Fruit fly (Drosophila melanogaster) whole organism, wandering third instar larva: ENCODE measurements around the gene Cpr100A.

Source experiments
- OdsH ChIP-seq: fragments of 200-800 bp; sonication (Bioruptor generic); optimal IDR thresholded peaks from 2 replicates; lab custom pipeline; 2016; ENCODE audit warnings: missing biosample characterization, mild to moderate bottlenecking, missing genetic modification characterization
- fru ChIP-seq: fragments of 200-800 bp; sonication (Bioruptor generic); optimal IDR thresholded peaks from 3 replicates; lab custom pipeline; 2016; ENCODE audit warnings: missing biosample characterization, mild to moderate bottlenecking, missing genetic modification characterization
- h ChIP-seq: fragments of 200-800 bp; sonication (Bioruptor generic); optimal IDR thresholded peaks from 3 replicates; lab custom pipeline; 2016; ENCODE audit warnings: missing biosample characterization, mild to moderate bottlenecking, missing genetic modification characterization
- sage ChIP-seq: fragments of 200-800 bp; sonication (Bioruptor generic); optimal IDR thresholded peaks from 2 replicates; lab custom pipeline; 2016; ENCODE audit warnings: missing biosample characterization, mild to moderate bottlenecking, missing genetic modification characterization
- usp ChIP-seq: fragments of >200 bp; optimal IDR thresholded peaks from 2 replicates; lab custom pipeline; 2017; ENCODE audit warnings: missing biosample characterization, missing genetic modification characterization

DNA sequence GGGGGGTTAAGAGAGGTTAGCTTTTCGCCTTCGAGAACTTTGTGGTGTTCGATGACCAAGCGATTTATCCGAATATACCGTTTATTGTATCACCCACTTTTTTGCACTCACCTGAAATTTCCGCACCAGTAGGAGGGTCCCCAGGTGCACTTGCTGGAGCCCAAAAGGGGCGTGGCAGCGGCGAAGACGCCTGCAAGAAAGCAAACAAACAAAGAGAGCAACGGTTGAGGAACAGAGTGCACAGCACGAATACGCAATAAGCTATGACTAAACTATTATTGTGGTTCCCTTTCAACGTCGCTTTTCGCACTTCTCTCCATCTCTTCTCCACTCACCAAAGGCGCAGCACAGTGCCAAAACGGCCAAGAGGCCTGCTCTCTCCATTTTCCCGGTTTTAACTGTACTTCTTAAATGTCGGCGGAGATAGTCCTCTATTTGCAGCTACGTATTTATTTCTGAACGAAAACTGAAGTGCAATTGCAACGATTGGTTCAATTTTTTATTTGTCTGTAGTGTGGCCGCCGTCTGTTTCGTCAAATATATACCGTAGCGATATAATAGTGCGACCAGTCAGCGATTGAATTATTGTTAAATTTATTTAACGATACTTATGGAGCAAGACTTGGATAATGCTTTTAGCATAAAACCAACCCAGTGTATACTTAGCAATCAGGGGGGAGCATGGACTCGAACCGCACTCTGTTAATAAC lies 21.4 kb downstream of the Cpr100A start, which contains the start of gene Sap-r:
- no peak for TF ChIP-seq usp
- TF ChIP-seq h (GFP tag; lab: Kevin White, UChicago): peak; percentile 43
- no peak for TF ChIP-seq OdsH
- no peak for TF ChIP-seq sage (GFP tag; lab: Kevin White, UChicago)
- TF ChIP-seq fru (GFP tag; lab: Kevin White, UChicago): no peak
